Worm (Caenorhabditis elegans) whole organism, young adult: ENCODE results near the gene Y116F11A.1.
A peak's percentile ranks its signal among the peaks of the same experiment; 100 is the strongest.

Experiments used
- B0261.1 ChIP-seq: sonication (generic microtip); optimal IDR thresholded peaks from 2 replicates; lab custom pipeline; 2016; ENCODE audit warnings: mild to moderate bottlenecking, missing genetic modification characterization, moderate library complexity, missing compliant biosample characterization
- D2030.7 ChIP-seq: fragments of 200-800 bp; sonication (Bioruptor generic); IDR thresholded peaks from 2 replicates; pipeline ENCODE4 v1.3.6; 2022; ENCODE audit warnings: missing genetic modification reagents, missing genetic modification characterization, missing compliant biosample characterization
- F23B12.7 ChIP-seq: sonication (generic microtip); optimal IDR thresholded peaks from 2 replicates; lab custom pipeline; 2017; ENCODE audit warnings: missing genetic modification characterization, mild to moderate bottlenecking, missing compliant biosample characterization, antibody characterized with exemption, moderate library complexity; ENCODE audit not compliant: insufficient read depth
- F33H1.4 ChIP-seq: fragments of 200-800 bp; sonication (Bioruptor generic); IDR thresholded peaks from 2 replicates; pipeline ENCODE4 v1.3.6; 2022; ENCODE audit warnings: missing genetic modification reagents, missing genetic modification characterization, missing compliant biosample characterization
- F37B4.10 ChIP-seq: fragments of 200-800 bp; sonication (Bioruptor generic); IDR thresholded peaks from 2 replicates; pipeline ENCODE4 v1.3.6; 2022; ENCODE audit warnings: missing genetic modification characterization, missing compliant biosample characterization
- F49E8.2 ChIP-seq: sonication (generic microtip); optimal IDR thresholded peaks from 3 replicates; lab custom pipeline; 2017; ENCODE audit warnings: missing genetic modification characterization, mild to moderate bottlenecking, missing compliant biosample characterization, antibody characterized with exemption, moderate library complexity; ENCODE audit not compliant: insufficient read depth
- F57A8.1 ChIP-seq: fragments of 200-800 bp; sonication (Bioruptor generic); optimal IDR thresholded peaks from 2 replicates; lab custom pipeline; 2018; ENCODE audit warnings: mild to moderate bottlenecking, missing genetic modification characterization, moderate library complexity, missing compliant biosample characterization
- T07F8.4 ChIP-seq: sonication (generic microtip); optimal IDR thresholded peaks from 2 replicates; lab custom pipeline; 2016; ENCODE audit warnings: mild to moderate bottlenecking, missing genetic modification characterization, moderate library complexity, missing compliant biosample characterization
- Y79H2A.3 ChIP-seq: fragments of 200-800 bp; sonication (Bioruptor generic); conservative IDR thresholded peaks from 2 replicates; pipeline ENCODE4 v1.3.6; 2022; ENCODE audit warnings: missing genetic modification reagents, missing genetic modification characterization, missing compliant biosample characterization
- Y95B8A.8 ChIP-seq: fragments of 200-800 bp; sonication (Bioruptor generic); IDR thresholded peaks from 2 replicates; pipeline ENCODE4 v1.3.6; 2022; ENCODE audit warnings: missing genetic modification reagents, missing genetic modification characterization, missing compliant biosample characterization
- aptf-2 ChIP-seq: fragments of 200-800 bp; sonication (Bioruptor generic); conservative IDR thresholded peaks from 2 replicates; pipeline ENCODE4 v1.3.6; 2022; ENCODE audit warnings: missing genetic modification reagents, missing genetic modification characterization, missing compliant biosample characterization
- aptf-3 ChIP-seq: fragments of 200-800 bp; sonication (Bioruptor generic); IDR thresholded peaks from 2 replicates; pipeline ENCODE4 v1.3.6; 2022; ENCODE audit warnings: missing genetic modification characterization, missing compliant biosample characterization
- attf-3 ChIP-seq: fragments of 200-800 bp; sonication (Bioruptor generic); conservative IDR thresholded peaks from 2 replicates; pipeline ENCODE4 v1.3.6; 2022; ENCODE audit warnings: missing genetic modification reagents, missing genetic modification characterization, missing compliant biosample characterization
- attf-5 ChIP-seq: fragments of 200-800 bp; sonication (Bioruptor generic); optimal IDR thresholded peaks from 2 replicates; lab custom pipeline; 2018; ENCODE audit warnings: mild to moderate bottlenecking, missing genetic modification characterization, missing compliant biosample characterization
- bed-1 ChIP-seq: fragments of 200-800 bp; sonication (Bioruptor generic); IDR thresholded peaks from 2 replicates; pipeline ENCODE4 v1.3.6; 2022; ENCODE audit warnings: missing genetic modification reagents, missing genetic modification characterization, missing compliant biosample characterization
- ceh-27 ChIP-seq: fragments of 200-800 bp; sonication (Bioruptor generic); optimal IDR thresholded peaks from 2 replicates; lab custom pipeline; 2018; ENCODE audit warnings: mild to moderate bottlenecking, missing genetic modification characterization, moderate library complexity, missing compliant biosample characterization
- ceh-40 ChIP-seq: fragments of 200-800 bp; sonication (Bioruptor generic); IDR thresholded peaks from 2 replicates; pipeline ENCODE4 v1.3.6; 2022; ENCODE audit warnings: missing genetic modification characterization, missing compliant biosample characterization
- ceh-91 ChIP-seq: fragments of 200-800 bp; sonication (Bioruptor generic); IDR thresholded peaks from 2 replicates; pipeline ENCODE4 v1.3.6; 2022; ENCODE audit warnings: missing genetic modification reagents, missing genetic modification characterization, missing compliant biosample characterization
- chd-7 ChIP-seq: sonication (generic microtip); optimal IDR thresholded peaks from 2 replicates; lab custom pipeline; 2016; ENCODE audit warnings: mild to moderate bottlenecking, missing genetic modification characterization, moderate library complexity, missing compliant biosample characterization
- die-1 ChIP-seq: sonication (generic microtip); optimal IDR thresholded peaks from 2 replicates; lab custom pipeline; 2016; ENCODE audit warnings: missing genotype, mild to moderate bottlenecking, missing genetic modification characterization, missing compliant biosample characterization
- dox-1 ChIP-seq: fragments of 200-800 bp; sonication (Bioruptor generic); IDR thresholded peaks from 2 replicates; pipeline ENCODE4 v1.3.6; 2022; ENCODE audit warnings: missing genetic modification reagents, missing genetic modification characterization, missing compliant biosample characterization
- dpff-1 ChIP-seq: sonication (generic microtip); optimal IDR thresholded peaks from 2 replicates; lab custom pipeline; 2017; ENCODE audit warnings: mild to moderate bottlenecking, missing genetic modification characterization, missing compliant biosample characterization
- dpl-1 ChIP-seq: fragments of 150-350 bp; optimal IDR thresholded peaks from 2 replicates; lab custom pipeline; 2014; ENCODE audit warnings: missing biosample characterization, missing genetic modification reagents, missing genetic modification characterization
- efl-1 ChIP-seq: fragments of 150-350 bp; optimal IDR thresholded peaks from 2 replicates; lab custom pipeline; 2014; ENCODE audit warnings: missing biosample characterization, missing genetic modification reagents, missing genetic modification characterization
- egl-44 ChIP-seq: fragments of 200-800 bp; sonication (Bioruptor generic); IDR thresholded peaks from 2 replicates; pipeline ENCODE4 v1.3.6; 2022; ENCODE audit warnings: missing genetic modification reagents, missing genetic modification characterization, missing compliant biosample characterization
- ekl-4 ChIP-seq: fragments of 200-800 bp; sonication (Bioruptor generic); IDR thresholded peaks from 2 replicates; pipeline ENCODE4 v1.3.6; 2022; ENCODE audit warnings: missing genetic modification reagents, missing genetic modification characterization, missing compliant biosample characterization
- hlh-26 ChIP-seq: fragments of 200-800 bp; sonication (Bioruptor generic); conservative IDR thresholded peaks from 2 replicates; pipeline ENCODE4 v1.3.6; 2022; ENCODE audit warnings: missing genetic modification reagents, missing genetic modification characterization, missing compliant biosample characterization
- hmg-20 ChIP-seq: fragments of 200-800 bp; sonication (Bioruptor generic); IDR thresholded peaks from 2 replicates; pipeline ENCODE4 v1.3.6; 2022; ENCODE audit warnings: missing genetic modification reagents, missing genetic modification characterization, missing compliant biosample characterization
- hsf-1 ChIP-seq: fragments of 200-800 bp; sonication (Bioruptor generic); IDR thresholded peaks from 2 replicates; pipeline ENCODE4 v1.3.6; 2022; ENCODE audit warnings: missing genetic modification reagents, missing genetic modification characterization, missing compliant biosample characterization
- let-526 ChIP-seq: fragments of 200-800 bp; sonication (Bioruptor generic); IDR thresholded peaks from 2 replicates; pipeline ENCODE4 v1.3.6; 2022; ENCODE audit warnings: missing genetic modification reagents, missing genetic modification characterization, missing compliant biosample characterization
- madf-6 ChIP-seq: fragments of 200-800 bp; sonication (Bioruptor generic); IDR thresholded peaks from 2 replicates; pipeline ENCODE4 v1.3.6; 2022; ENCODE audit warnings: missing genetic modification reagents, missing genetic modification characterization, missing compliant biosample characterization
- mcd-1 ChIP-seq: fragments of 200-800 bp; sonication (Bioruptor generic); IDR thresholded peaks from 2 replicates; pipeline ENCODE4 v1.3.6; 2022; ENCODE audit warnings: missing genetic modification reagents, missing genetic modification characterization, missing compliant biosample characterization
- mes-4 ChIP-seq: sonication (generic microtip); optimal IDR thresholded peaks from 2 replicates; lab custom pipeline; 2016; ENCODE audit warnings: missing genotype, missing genetic modification characterization, missing compliant biosample characterization
- nfya-1 ChIP-seq: sonication (generic microtip); optimal IDR thresholded peaks from 2 replicates; lab custom pipeline; 2017; ENCODE audit warnings: antibody characterized with exemption, missing compliant biosample characterization, missing genetic modification characterization, borderline replicate concordance; ENCODE audit not compliant: insufficient read depth
- nfyb-1 ChIP-seq: fragments of 200-800 bp; sonication (Bioruptor generic); IDR thresholded peaks from 2 replicates; pipeline ENCODE4 v1.3.6; 2022; ENCODE audit warnings: missing genetic modification reagents, missing genetic modification characterization, missing compliant biosample characterization
- nhr-120 ChIP-seq: fragments of 200-800 bp; sonication (Bioruptor generic); IDR thresholded peaks from 2 replicates; pipeline ENCODE4 v1.3.6; 2022; ENCODE audit warnings: missing genetic modification characterization, missing compliant biosample characterization
- nhr-27 ChIP-seq: fragments of 200-800 bp; sonication (Bioruptor generic); optimal IDR thresholded peaks from 2 replicates; lab custom pipeline; 2018; ENCODE audit warnings: mild to moderate bottlenecking, missing genetic modification characterization, moderate library complexity, missing compliant biosample characterization
- nhr-80 ChIP-seq: sonication (generic microtip); optimal IDR thresholded peaks from 2 replicates; lab custom pipeline; 2016; ENCODE audit warnings: missing genetic modification characterization, missing compliant biosample characterization
- sdz-38 ChIP-seq: sonication (generic microtip); optimal IDR thresholded peaks from 2 replicates; lab custom pipeline; 2016; ENCODE audit warnings: missing genotype, missing genetic modification characterization, missing compliant biosample characterization
- sea-2 ChIP-seq: fragments of 200-800 bp; sonication (Bioruptor generic); IDR thresholded peaks from 2 replicates; pipeline ENCODE4 v1.3.6; 2022; ENCODE audit warnings: missing genetic modification characterization, missing compliant biosample characterization
- somi-1 ChIP-seq: fragments of 200-800 bp; sonication (Bioruptor generic); optimal IDR thresholded peaks from 2 replicates; lab custom pipeline; 2018; ENCODE audit warnings: mild to moderate bottlenecking, missing genetic modification characterization, missing compliant biosample characterization
- unc-62 ChIP-seq: fragments of 150-350 bp; optimal IDR thresholded peaks from 2 replicates; lab custom pipeline; 2014; ENCODE audit warnings: missing biosample characterization, missing genetic modification reagents, missing genetic modification characterization
- ztf-26 ChIP-seq: sonication (generic microtip); optimal IDR thresholded peaks from 2 replicates; lab custom pipeline; 2017; ENCODE audit warnings: missing genetic modification characterization, missing compliant biosample characterization

Y116F11A.1 gene

ce11 chrV:19722881-19723280 lies 7.5 kb upstream of the Y116F11A.1 start (continued):
- TF ChIP-seq T07F8.4 (tag; lab: Kevin White, UChicago) (no peak), B0261.1 (tag; lab: Kevin White, UChicago) (peak; percentile 86), madf-6 (GFP tag; lab: Robert Waterston, UW) (no peak), chd-7 (tag; lab: Kevin White, UChicago) (no peak), ceh-27 (GFP tag; lab: Kevin White, UChicago) (peak; percentile 32), mes-4 (tag; lab: Kevin White, UChicago) (no peak), hmg-20 (GFP tag; lab: Robert Waterston, UW) (0 out of 2 replicates have a peak, but pooled peaks have one; percentile 43), F23B12.7 (peak; percentile 8), egl-44 (GFP tag; lab: Robert Waterston, UW) (peak; percentile 27; the same call in 1 of the 2 replicates), let-526 (GFP tag; lab: Robert Waterston, UW) (no peak), dpl-1 (GFP tag; lab: Kevin White, UChicago) (no peak), F57A8.1 (GFP tag; lab: Kevin White, UChicago) (no peak), mcd-1 (GFP tag; lab: Robert Waterston, UW) (peak; percentile 52), die-1 (tag; lab: Kevin White, UChicago) (peak; percentile 23), nhr-80 (no peak), nfya-1 (tag; lab: Kevin White, UChicago) (no peak), somi-1 (GFP tag; lab: Kevin White, UChicago) (no peak), unc-62 (GFP tag; lab: Kevin White, UChicago) (no peak), F37B4.10 (GFP tag; lab: Robert Waterston, UW) (no peak), attf-3 (GFP tag; lab: Robert Waterston, UW) (no peak; the same call in 1 of the 2 replicates), D2030.7 (GFP tag; lab: Robert Waterston, UW) (peak; percentile 61), F33H1.4 (no peak; the same call in 1 of the 2 replicates), sdz-38 (tag; lab: Kevin White, UChicago) (no peak), bed-1 (no peak), nhr-27 (no peak), F49E8.2 (tag; lab: Kevin White, UChicago) (no peak), Y79H2A.3 (GFP tag; lab: Robert Waterston, UW) (no peak), attf-5 (no peak), efl-1 (GFP tag; lab: Kevin White, UChicago) (no peak), ceh-40 (GFP tag; lab: Robert Waterston, UW) (no peak), nhr-120 (GFP tag; lab: Robert Waterston, UW) (no peak), aptf-3 (GFP tag; lab: Robert Waterston, UW) (no peak), aptf-2 (GFP tag; lab: Robert Waterston, UW) (no peak), ztf-26 (tag; lab: Kevin White, UChicago) (no peak), hsf-1 (GFP tag; lab: Robert Waterston, UW) (no peak), dox-1 (peak; percentile 63; the same call in 1 of the 2 replicates), sea-2 (GFP tag; lab: Robert Waterston, UW) (no peak), ceh-91 (GFP tag; lab: Robert Waterston, UW) (no peak), Y95B8A.8 (GFP tag; lab: Robert Waterston, UW) (0 out of 2 replicates have a peak, but pooled peaks have one; percentile 25), ekl-4 (no peak), hlh-26 (no peak), nfyb-1 (GFP tag; lab: Robert Waterston, UW) (peak; percentile 29; the same call in 1 of the 2 replicates), dpff-1 (no peak)
